Worm (Caenorhabditis elegans) whole organism, late embryonic: ENCODE data around the gene raga-1.

Source experiments
- ceh-22 ChIP-seq: sonication (generic microtip); optimal IDR thresholded peaks from 2 replicates; lab custom pipeline; 2017; ENCODE audit warnings: missing biosample characterization, missing genetic modification characterization
- elt-2 ChIP-seq: sonication (generic microtip); optimal IDR thresholded peaks from 2 replicates; lab custom pipeline; 2016; ENCODE audit warnings: missing genetic modification reagents, missing genetic modification characterization, missing compliant biosample characterization
- fax-1 ChIP-seq: sonication (generic microtip); optimal IDR thresholded peaks from 2 replicates; lab custom pipeline; 2016; ENCODE audit warnings: missing genotype, missing genetic modification characterization, missing compliant biosample characterization

- no peak for TF ChIP-seq ceh-22
- TF ChIP-seq fax-1 (tag; lab: Kevin White, UChicago): no peak
- no peak for TF ChIP-seq elt-2 (tag; lab: Kevin White, UChicago)
Measured at ce11 chrII:11301059-11301458, at the start of gene raga-1.
